Worm (Caenorhabditis elegans): Measurements from ENCODE around the gene srh-60.
A peak's percentile ranks its signal among the peaks of the same experiment; 100 is the strongest.

srh-60 gene

ce11 chrII:3622014-3622413 lies 38.5 kb downstream of the srh-60 start, which contains the start of gene M151.7:
TSS of gene M151.7 (plus strand) at chrII:3622314.
- no peak for TF ChIP-seq nhr-28 (tag; optimal IDR thresholded peaks at IDR 0.05)
- no peak for TF ChIP-seq nhr-11 (tag; optimal IDR thresholded peaks at IDR 0.05)
- TF ChIP-seq gei-8 (GFP tag; optimal IDR thresholded peaks at IDR 0.05) = no peak
- TF ChIP-seq zag-1 (tag; optimal IDR thresholded peaks at IDR 0.05) = no peak
- no peak for TF ChIP-seq tra-1 (GFP tag; IDR thresholded peaks at IDR 0.05)
- no peak for TF ChIP-seq Y5F2A.4 (GFP tag; optimal IDR thresholded peaks at IDR 0.05)
- no peak for TF ChIP-seq lin-13 (GFP tag; optimal IDR thresholded peaks at IDR 0.05)
- no peak for TF ChIP-seq ZK337.2 (GFP tag; IDR thresholded peaks at IDR 0.05)
- TF ChIP-seq F49E8.2 (tag; optimal IDR thresholded peaks at IDR 0.05; ENCODE audit: borderline replicate concordance) = no peak
- no peak for TF ChIP-seq skn-1 (tag; optimal IDR thresholded peaks at IDR 0.05)
- no peak for TF ChIP-seq hlh-11 (tag; optimal IDR thresholded peaks at IDR 0.05)
- TF ChIP-seq cey-2 (tag; optimal IDR thresholded peaks at IDR 0.05; ENCODE audit: borderline replicate concordance, insufficient read depth) = no peak
- TF ChIP-seq D1046.2 (GFP tag; IDR thresholded peaks at IDR 0.05) = no peak
- no peak for TF ChIP-seq lsy-2 (tag; optimal IDR thresholded peaks at IDR 0.05)
- no peak for TF ChIP-seq mep-1 (tag; optimal IDR thresholded peaks at IDR 0.05)

ce11 chrII:3626872-3627271 lies 43.4 kb downstream of the srh-60 start, which contains the start of gene M151.3:
TSS of gene M151.3 (plus strand) at chrII:3627172.
- TF ChIP-seq fos-1 (tag; optimal IDR thresholded peaks at IDR 0.05) (no peak), daf-16 (GFP tag; optimal IDR thresholded peaks at IDR 0.05) (no peak), daf-16 (tag; optimal IDR thresholded peaks at IDR 0.05) (no peak), unc-62 (GFP tag; optimal IDR thresholded peaks at IDR 0.05 in 1 of 2) (peak in 1 of 2 experiments; percentile 3), unc-62 (tag; optimal IDR thresholded peaks at IDR 0.05) (no peak), jun-1 (tag; optimal IDR thresholded peaks at IDR 0.05) (no peak), egl-43 (GFP tag; IDR thresholded peaks at IDR 0.05) (no peak)

- TF ChIP-seq hif-1 (tag; optimal IDR thresholded peaks at IDR 0.05) = no peak
- no peak for TF ChIP-seq pha-4 (GFP tag; IDR thresholded peaks at IDR 0.05)
- TF ChIP-seq pha-4 (tag; optimal IDR thresholded peaks at IDR 0.05) = no peak
- TF ChIP-seq dve-1 (tag; optimal IDR thresholded peaks at IDR 0.05; ENCODE audit: insufficient read depth) = no peak
Observed at ce11 chrII:3630810-3631209, 47.3 kb downstream of the srh-60 start, which contains the start of gene M151.2. TSS of gene M151.2 (plus strand) at chrII:3631110.

ce11 chrII:3634765-3635164 lies 51.3 kb downstream of the srh-60 start:
- peak in 1 of 2 experiments; percentile 82 for TF ChIP-seq unc-62 (GFP tag; optimal IDR thresholded peaks at IDR 0.05 in 1 of 2)
- TF ChIP-seq unc-62 (tag; optimal IDR thresholded peaks at IDR 0.05) = no peak
- no peak for TF ChIP-seq F37D6.2 (tag; optimal IDR thresholded peaks at IDR 0.05)
- TF ChIP-seq mxl-2 (GFP tag; conservative IDR thresholded peaks at IDR 0.05) = no peak

Measured in whole organism, L4 larva.